Worm (Caenorhabditis elegans): ENCODE results near the gene T04C9.2.

Gene T04C9.2

DNA sequence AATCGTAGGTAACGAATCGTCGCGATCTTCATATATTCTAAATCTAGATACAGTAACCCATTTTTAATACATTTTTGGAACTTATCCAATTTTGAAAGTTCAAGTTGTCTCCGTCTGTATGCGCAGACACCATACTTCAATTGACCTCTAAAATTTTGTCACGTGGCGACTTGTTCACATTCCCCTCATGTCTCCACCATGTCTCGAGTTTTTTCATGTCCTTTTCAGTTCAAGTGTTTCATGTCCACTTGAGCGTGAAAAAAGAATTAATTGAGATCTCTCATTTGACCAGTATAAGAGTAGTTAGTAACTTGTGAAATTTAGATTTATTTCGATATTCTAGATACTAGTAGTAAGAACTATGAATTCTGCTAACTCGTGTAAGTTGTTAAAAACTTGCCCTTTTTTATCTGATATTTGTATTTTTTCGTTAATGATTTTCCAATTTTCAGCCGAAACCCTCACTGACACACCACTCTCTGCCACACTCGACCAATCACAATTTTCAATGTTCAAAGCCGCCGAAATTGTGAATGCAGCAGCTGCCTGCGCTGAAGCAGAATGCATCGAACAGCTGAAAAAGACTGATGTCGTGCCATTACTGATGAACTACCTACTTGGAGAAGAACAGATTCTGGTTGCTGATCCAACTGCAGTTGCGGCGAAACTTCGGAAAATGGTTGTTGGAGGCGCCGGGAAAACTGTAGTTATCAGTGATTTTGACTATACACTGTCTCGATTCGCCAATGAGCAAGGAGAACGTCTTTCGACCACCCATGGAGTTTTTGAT is 39.9 kb upstream of the T04C9.2 start:
- TF ChIP-seq ref-1 (GFP tag; conservative IDR thresholded peaks at IDR 0.05) (no peak), T22C8.4 (GFP tag; IDR thresholded peaks at IDR 0.05) (no peak), cog-1 (tag; optimal IDR thresholded peaks at IDR 0.05) (no peak), ztf-23 (GFP tag; IDR thresholded peaks at IDR 0.05) (no peak), med-1 (GFP tag; optimal IDR thresholded peaks at IDR 0.05; ENCODE audit: insufficient read depth) (no peak), tab-1 (GFP tag; IDR thresholded peaks at IDR 0.05) (no peak), klf-2 (GFP tag; conservative IDR thresholded peaks at IDR 0.05) (no peak), flt-1 (GFP tag; IDR thresholded peaks at IDR 0.05) (no peak), ztf-29 (GFP tag; IDR thresholded peaks at IDR 0.05) (no peak)

DNA sequence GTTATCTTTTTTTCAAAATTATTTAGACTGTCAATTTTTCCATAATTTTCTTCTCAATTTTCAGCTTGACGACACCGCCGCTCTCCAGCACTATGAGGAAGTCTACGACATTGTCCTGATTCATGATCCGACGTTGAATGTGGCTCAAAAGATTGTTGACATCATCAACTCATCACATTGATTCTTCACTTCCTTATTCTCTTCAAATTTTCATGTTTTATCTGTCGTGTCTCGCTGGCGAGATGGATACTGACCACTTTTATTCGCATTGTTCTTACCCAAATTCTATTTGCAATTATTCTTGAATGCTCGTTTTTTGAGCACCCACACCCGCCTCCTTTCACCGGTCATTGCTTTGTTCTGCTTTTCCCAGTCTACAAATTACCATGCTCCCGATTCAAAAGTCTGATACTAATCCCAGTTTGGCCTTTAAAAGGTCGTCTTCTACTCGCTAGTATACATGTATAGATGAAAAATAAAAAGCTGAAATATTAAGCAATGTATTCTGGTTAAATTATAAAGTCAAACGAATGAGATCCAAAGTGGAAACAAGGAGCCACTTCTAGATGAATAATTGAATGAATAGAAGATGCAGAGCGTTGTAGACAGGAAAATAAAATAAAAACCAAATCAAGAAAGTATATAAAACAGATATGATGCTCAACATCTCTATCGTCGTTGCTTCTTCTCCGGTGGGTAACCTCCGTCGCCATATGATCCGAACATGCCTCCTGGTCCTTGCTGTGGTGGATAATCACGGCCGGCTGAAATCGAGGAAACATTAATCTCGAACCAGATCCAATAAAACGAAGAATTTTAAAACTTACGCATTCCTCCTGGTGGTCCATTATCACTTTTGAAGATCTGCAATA is 38.4 kb upstream of the T04C9.2 start:
- no peak for TF ChIP-seq cog-1 (tag; optimal IDR thresholded peaks at IDR 0.05)
- TF ChIP-seq ref-1 (GFP tag; conservative IDR thresholded peaks at IDR 0.05), result no peak
- TF ChIP-seq ztf-23 (GFP tag; IDR thresholded peaks at IDR 0.05), result no peak
- no peak for TF ChIP-seq tab-1 (GFP tag; IDR thresholded peaks at IDR 0.05)
- no peak for TF ChIP-seq flt-1 (GFP tag; IDR thresholded peaks at IDR 0.05)
- no peak for TF ChIP-seq med-1 (GFP tag; optimal IDR thresholded peaks at IDR 0.05; ENCODE audit: insufficient read depth)
- TF ChIP-seq T22C8.4 (GFP tag; IDR thresholded peaks at IDR 0.05), result no peak
- TF ChIP-seq ztf-29 (GFP tag; IDR thresholded peaks at IDR 0.05), result no peak
- TF ChIP-seq klf-2 (GFP tag; conservative IDR thresholded peaks at IDR 0.05), result no peak

DNA sequence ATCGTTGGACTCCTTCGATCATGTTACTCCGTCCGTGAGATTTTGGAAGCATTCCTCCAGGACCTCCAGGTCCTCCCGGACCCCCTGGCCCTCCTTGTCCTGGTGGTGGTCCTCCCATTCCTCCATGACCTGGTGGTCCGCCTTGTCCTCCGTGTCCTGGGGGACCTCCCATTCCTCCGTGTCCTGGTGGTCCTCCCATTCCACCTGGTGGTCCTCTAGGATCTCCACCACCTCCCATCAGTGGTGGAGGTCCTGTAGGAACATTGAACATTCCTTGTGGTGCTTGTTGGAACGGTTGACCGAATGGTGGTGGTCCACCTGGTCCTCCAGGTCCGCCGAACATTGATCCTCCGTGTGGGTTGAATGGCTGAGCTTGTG is 37.8 kb upstream of the T04C9.2 start:
- TF ChIP-seq flt-1 (GFP tag; IDR thresholded peaks at IDR 0.05) (no peak), ref-1 (GFP tag; conservative IDR thresholded peaks at IDR 0.05) (no peak), tab-1 (GFP tag; IDR thresholded peaks at IDR 0.05) (0 out of 2 replicates have a peak, but pooled peaks have one; percentile 56), klf-2 (GFP tag; conservative IDR thresholded peaks at IDR 0.05) (no peak)

DNA sequence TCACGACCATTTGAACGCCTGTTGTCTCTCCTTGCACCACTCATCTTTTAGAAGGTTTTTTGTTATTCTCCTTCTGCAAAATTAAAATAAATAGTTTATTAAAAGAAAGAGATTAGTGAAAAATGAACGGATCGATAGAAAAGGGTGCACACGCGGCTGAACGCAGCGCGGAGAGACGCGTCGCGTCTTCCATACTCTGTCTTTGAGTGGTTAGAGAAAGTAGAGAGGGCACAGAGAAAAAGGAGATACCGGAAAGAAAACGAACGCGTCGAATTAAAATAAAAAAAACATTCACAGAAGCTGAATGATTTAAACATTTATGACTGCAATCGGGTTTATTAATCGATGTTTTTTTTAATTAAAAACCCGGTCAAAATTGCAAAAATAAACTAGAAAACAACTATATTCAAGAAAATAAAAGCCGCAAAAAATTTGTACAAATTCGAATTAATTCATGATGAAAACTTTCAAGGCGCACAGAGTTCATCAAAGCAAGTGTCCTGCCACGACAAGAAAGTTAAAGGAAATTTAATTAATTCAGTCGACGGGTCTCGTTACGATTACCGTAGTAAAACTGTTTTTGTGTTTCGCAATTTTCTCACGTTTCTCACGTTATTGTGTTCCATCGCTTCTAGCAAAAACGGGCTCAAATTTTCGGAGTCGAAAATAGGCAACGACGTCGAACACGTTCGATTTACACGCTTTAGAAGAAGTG is 33.4 kb upstream of the T04C9.2 start, which contains the start of the genes nono-1 and nop-1:
nono-1 (minus strand) TSS at position 75 of the 715 bp plus-strand sequence.
nop-1 (plus strand) TSS at position 551 of the 715 bp plus-strand sequence.
- TF ChIP-seq flt-1 (GFP tag; IDR thresholded peaks at IDR 0.05) (peak; percentile 64; the same call in 1 of the 2 replicates), cog-1 (tag; optimal IDR thresholded peaks at IDR 0.05) (no peak)

DNA sequence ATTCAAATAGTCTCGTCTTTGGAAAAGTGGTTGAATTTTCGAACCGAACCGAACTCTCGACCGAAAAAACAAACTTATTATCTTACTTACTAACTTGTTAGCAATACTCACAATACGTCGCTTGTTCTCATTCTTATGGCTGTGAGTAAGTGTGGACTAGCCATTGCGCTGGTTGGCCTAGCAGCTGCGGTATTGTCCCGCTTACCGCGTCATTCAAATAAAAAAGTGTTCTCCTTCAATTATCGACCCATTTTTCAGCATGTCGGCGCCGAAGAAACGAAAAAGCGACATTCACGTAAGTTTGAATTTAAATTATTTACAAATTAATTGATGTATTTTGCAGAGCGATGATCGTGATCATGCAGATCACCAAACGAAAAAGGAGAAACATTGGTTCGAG is 32.6 kb upstream of the T04C9.2 start:
- TF ChIP-seq tab-1 (GFP tag; IDR thresholded peaks at IDR 0.05) (no peak), flt-1 (GFP tag; IDR thresholded peaks at IDR 0.05) (no peak), cog-1 (tag; optimal IDR thresholded peaks at IDR 0.05) (no peak), T22C8.4 (GFP tag; IDR thresholded peaks at IDR 0.05) (no peak), klf-2 (GFP tag; conservative IDR thresholded peaks at IDR 0.05) (no peak), ref-1 (GFP tag; conservative IDR thresholded peaks at IDR 0.05) (no peak), med-1 (GFP tag; optimal IDR thresholded peaks at IDR 0.05; ENCODE audit: insufficient read depth) (no peak), ztf-23 (GFP tag; IDR thresholded peaks at IDR 0.05) (no peak), ztf-29 (GFP tag; IDR thresholded peaks at IDR 0.05) (no peak)

DNA sequence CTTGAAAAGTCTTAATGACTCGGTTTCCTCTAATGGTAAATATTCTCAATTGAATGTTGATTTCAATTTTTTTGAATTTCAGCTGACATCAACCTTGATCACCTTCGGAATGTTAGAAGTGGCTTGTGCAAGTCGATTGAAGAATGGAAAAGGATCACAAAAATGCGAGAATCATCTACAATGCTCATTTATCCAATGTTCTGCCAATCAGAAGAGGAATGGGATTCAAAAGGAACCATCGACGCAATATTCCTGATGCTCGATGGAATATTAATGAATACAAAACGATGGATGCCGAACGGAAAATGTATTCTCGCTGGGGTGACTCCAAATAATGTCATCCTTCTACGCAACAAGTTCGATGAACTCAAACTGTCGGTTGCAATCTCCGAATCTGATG is 30.1 kb upstream of the T04C9.2 start:
- no peak for TF ChIP-seq ztf-23 (GFP tag; IDR thresholded peaks at IDR 0.05)

DNA sequence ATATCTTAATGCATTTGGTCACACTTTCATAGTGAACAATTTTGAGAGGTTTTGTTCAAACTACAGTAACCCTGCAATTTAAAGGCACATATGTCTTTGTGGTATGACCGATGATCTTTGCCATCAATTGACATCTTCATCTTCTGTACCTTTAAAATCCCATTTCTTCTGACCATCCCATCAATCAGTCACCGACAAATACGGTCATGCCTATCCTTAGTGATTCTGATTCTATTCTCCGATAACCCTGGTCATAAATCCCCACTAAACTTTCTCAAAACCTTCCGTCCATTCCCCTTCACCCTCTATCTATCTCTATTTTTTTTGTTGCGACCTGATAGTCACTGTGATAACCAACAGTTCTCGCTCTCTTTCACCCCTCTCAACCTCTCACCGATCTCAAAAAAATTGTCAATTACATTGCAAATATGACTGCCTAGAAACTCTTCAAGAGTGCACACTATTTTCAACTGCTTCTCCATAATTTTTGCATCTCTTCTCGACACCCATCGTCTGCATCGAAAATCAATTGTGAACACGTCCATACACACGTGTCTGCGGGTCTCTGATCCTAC is 27.5 kb upstream of the T04C9.2 start:
- TF ChIP-seq med-1 (GFP tag; optimal IDR thresholded peaks at IDR 0.05; ENCODE audit: insufficient read depth), result no peak
- TF ChIP-seq ref-1 (GFP tag; conservative IDR thresholded peaks at IDR 0.05), result no peak
- TF ChIP-seq klf-2 (GFP tag; conservative IDR thresholded peaks at IDR 0.05), result no peak
- no peak for TF ChIP-seq ztf-29 (GFP tag; IDR thresholded peaks at IDR 0.05)
- no peak for TF ChIP-seq tab-1 (GFP tag; IDR thresholded peaks at IDR 0.05)
- no peak for TF ChIP-seq ztf-23 (GFP tag; IDR thresholded peaks at IDR 0.05)
- TF ChIP-seq cog-1 (tag; optimal IDR thresholded peaks at IDR 0.05), result no peak
- no peak for TF ChIP-seq flt-1 (GFP tag; IDR thresholded peaks at IDR 0.05)

DNA sequence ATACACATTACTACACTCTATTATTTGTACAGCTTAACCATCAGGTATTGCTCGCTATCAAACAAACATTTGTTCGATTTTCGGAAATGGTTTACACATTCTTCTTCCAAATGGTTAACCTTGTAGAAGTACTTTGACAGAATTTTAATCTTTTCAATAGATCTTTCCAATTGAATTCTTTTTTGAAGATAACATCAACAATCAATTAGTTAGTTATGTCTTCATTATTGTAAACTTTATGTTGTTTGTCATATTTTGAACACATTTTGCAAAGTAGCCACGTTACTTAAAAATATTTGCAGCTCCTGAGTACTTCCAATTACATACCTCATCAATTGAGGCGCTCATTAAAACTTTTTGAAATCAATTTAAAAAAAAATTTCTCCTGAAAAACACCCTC is 26.3 kb upstream of the T04C9.2 start:
- TF ChIP-seq klf-2 (GFP tag; conservative IDR thresholded peaks at IDR 0.05) (no peak), med-1 (GFP tag; optimal IDR thresholded peaks at IDR 0.05; ENCODE audit: insufficient read depth) (no peak), ztf-23 (GFP tag; IDR thresholded peaks at IDR 0.05) (no peak), T22C8.4 (GFP tag; IDR thresholded peaks at IDR 0.05) (no peak), tab-1 (GFP tag; IDR thresholded peaks at IDR 0.05) (no peak), ztf-29 (GFP tag; IDR thresholded peaks at IDR 0.05) (no peak), flt-1 (GFP tag; IDR thresholded peaks at IDR 0.05) (no peak), ref-1 (GFP tag; conservative IDR thresholded peaks at IDR 0.05) (no peak), cog-1 (tag; optimal IDR thresholded peaks at IDR 0.05) (no peak)

DNA sequence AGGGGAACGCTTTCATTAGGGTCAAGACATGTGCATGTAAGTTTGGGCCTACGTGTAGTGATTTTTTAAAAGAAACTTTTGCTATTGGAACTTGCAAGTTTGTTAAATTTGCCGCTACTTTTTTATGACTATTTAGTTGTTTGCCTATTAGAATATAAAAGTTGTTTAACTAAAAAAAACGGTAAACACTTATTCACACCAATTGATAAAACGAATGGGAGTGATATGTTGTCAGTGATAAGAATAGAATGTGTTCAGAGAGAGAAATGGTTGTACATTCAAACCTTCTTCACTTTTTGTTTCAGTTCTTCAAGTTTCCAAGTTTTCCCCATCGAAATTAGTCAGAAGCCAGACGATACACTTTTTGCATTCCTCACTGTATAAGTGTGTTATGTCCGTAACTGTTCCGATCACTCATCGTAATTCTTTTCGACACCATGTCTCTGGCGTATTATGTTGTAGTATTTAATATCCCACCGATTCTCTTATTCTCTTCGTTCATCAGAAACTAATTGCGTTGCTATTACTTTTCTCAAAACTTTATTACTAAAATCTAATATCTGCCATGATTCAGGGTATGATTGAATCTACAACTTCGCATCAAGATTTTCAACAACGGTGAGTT is 25.7 kb upstream of the T04C9.2 start, which contains the start of gene dct-6:
dct-6 (plus strand) TSS at position 575 of the 625 bp plus-strand sequence.
- TF ChIP-seq cog-1 (tag; optimal IDR thresholded peaks at IDR 0.05) (no peak), ztf-23 (GFP tag; IDR thresholded peaks at IDR 0.05) (no peak), T22C8.4 (GFP tag; IDR thresholded peaks at IDR 0.05) (no peak), klf-2 (GFP tag; conservative IDR thresholded peaks at IDR 0.05) (no peak), tab-1 (GFP tag; IDR thresholded peaks at IDR 0.05) (no peak), ref-1 (GFP tag; conservative IDR thresholded peaks at IDR 0.05) (no peak), med-1 (GFP tag; optimal IDR thresholded peaks at IDR 0.05; ENCODE audit: insufficient read depth) (no peak), flt-1 (GFP tag; IDR thresholded peaks at IDR 0.05) (no peak), ztf-29 (GFP tag; IDR thresholded peaks at IDR 0.05) (no peak)
